Worm (Caenorhabditis elegans) whole organism, L1 larva: ENCODE results near the gene flp-11.

Experiments
- C16A3.4 ChIP-seq: fragments of 150-350 bp; optimal IDR thresholded peaks from 2 replicates; lab custom pipeline; 2014; ENCODE audit warnings: missing biosample characterization, missing genetic modification characterization
- aha-1 ChIP-seq: fragments of 150-350 bp; optimal IDR thresholded peaks from 2 replicates; lab custom pipeline; 2014; ENCODE audit warnings: missing biosample characterization, missing genetic modification characterization
- ama-1 ChIP-seq: fragments of 150-350 bp; optimal IDR thresholded peaks from 2 replicates; lab custom pipeline; 2014
- blmp-1 ChIP-seq: fragments of 150-350 bp; optimal IDR thresholded peaks from 2 replicates; lab custom pipeline; 2014; ENCODE audit warnings: missing biosample characterization, missing genetic modification characterization
- ceh-90 ChIP-seq: sonication (generic microtip); optimal IDR thresholded peaks from 2 replicates; lab custom pipeline; 2016; ENCODE audit warnings: missing genetic modification characterization, missing compliant biosample characterization
- ces-1 ChIP-seq: fragments of 150-350 bp; optimal IDR thresholded peaks from 2 replicates; lab custom pipeline; 2014; ENCODE audit warnings: missing biosample characterization, missing genetic modification reagents, missing genetic modification characterization
- dpl-1 ChIP-seq, 3 experiments: fragments of 150-350 bp in 2 of 3; sonication (generic microtip) in 1 of 3; optimal IDR thresholded peaks; 2 replicates each; lab custom pipeline; 2014 to 2017; ENCODE audit warnings: missing biosample characterization in 3 of 3, missing genetic modification characterization in 3 of 3, missing genetic modification reagents in 3 of 3
- efl-1 ChIP-seq, 4 experiments: fragments of 150-350 bp; optimal IDR thresholded peaks in 3 of 4; peaks in 1 of 4; 1 replicate in 1 of 4; 2 replicates in 3 of 4; lab custom pipeline; 2014; ENCODE audit warnings: missing biosample characterization in 2 of 4, missing genetic modification characterization in 2 of 4, missing genetic modification reagents in 2 of 4
- egl-13 ChIP-seq: sonication (generic microtip); optimal IDR thresholded peaks from 2 replicates; lab custom pipeline; 2016; ENCODE audit warnings: missing genotype, missing genetic modification reagents, missing genetic modification characterization, missing compliant biosample characterization
- elt-2 ChIP-seq: sonication (generic microtip); optimal IDR thresholded peaks from 2 replicates; lab custom pipeline; 2016; ENCODE audit warnings: missing genetic modification characterization, mild to moderate bottlenecking, inconsistent platforms, missing compliant biosample characterization, missing genetic modification reagents
- elt-3 ChIP-seq, 6 experiments: fragments of 150-350 bp in 1 of 6; sonication (generic microtip); optimal IDR thresholded peaks; 2 replicates each; lab custom pipeline; 2017 to 2018; ENCODE audit warnings: missing biosample characterization in 6 of 6, missing genetic modification characterization in 6 of 6, inconsistent platforms in 1 of 6
- fkh-10 ChIP-seq: sonication (generic microtip); optimal IDR thresholded peaks from 2 replicates; lab custom pipeline; 2017; ENCODE audit warnings: missing biosample characterization, missing genetic modification reagents, missing genetic modification characterization
- fkh-8 ChIP-seq: sonication (generic microtip); optimal IDR thresholded peaks from 2 replicates; lab custom pipeline; 2016; ENCODE audit warnings: mild to moderate bottlenecking, missing genetic modification characterization, missing compliant biosample characterization
- grh-1 ChIP-seq: fragments of 200-800 bp; sonication (Bioruptor generic); IDR thresholded peaks from 2 replicates; pipeline ENCODE4 v1.3.6; 2022; ENCODE audit warnings: missing genetic modification reagents, missing genetic modification characterization, missing compliant biosample characterization
- lin-15B ChIP-seq: fragments of 150-350 bp; sonication (generic microtip); optimal IDR thresholded peaks from 3 replicates; lab custom pipeline; 2014; ENCODE audit warnings: missing biosample characterization, missing genetic modification characterization
- lin-35 ChIP-seq, 2 experiments: fragments of 150-350 bp; optimal IDR thresholded peaks; 2 replicates each; lab custom pipeline; 2014; ENCODE audit warnings: missing biosample characterization in 2 of 2, missing genetic modification characterization in 2 of 2, missing genetic modification reagents in 2 of 2
- lir-3 ChIP-seq: sonication (generic microtip); optimal IDR thresholded peaks from 2 replicates; lab custom pipeline; 2016; ENCODE audit warnings: mild to moderate bottlenecking, missing genetic modification characterization, moderate library complexity, missing compliant biosample characterization; ENCODE audit not compliant: poor library complexity
- lsy-2 ChIP-seq, 2 experiments: fragments of 150-350 bp; optimal IDR thresholded peaks; 2 replicates each; lab custom pipeline; 2014; ENCODE audit warnings: missing biosample characterization in 2 of 2, missing genetic modification characterization in 2 of 2
- mab-9 ChIP-seq: fragments of 200-800 bp; sonication (Bioruptor generic); IDR thresholded peaks from 2 replicates; pipeline ENCODE4 v1.3.6; 2022; ENCODE audit warnings: missing genetic modification reagents, missing genetic modification characterization, missing compliant biosample characterization
- mdl-1 ChIP-seq, 2 experiments: fragments of 150-350 bp; optimal IDR thresholded peaks; 2 replicates each; lab custom pipeline; 2014 to 2017; ENCODE audit warnings: missing biosample characterization in 2 of 2, missing genetic modification characterization in 2 of 2, inconsistent platforms in 1 of 2
- mef-2 ChIP-seq: fragments of 150-350 bp; optimal IDR thresholded peaks from 2 replicates; lab custom pipeline; 2014; ENCODE audit warnings: missing biosample characterization, missing genetic modification characterization
- mep-1 ChIP-seq: fragments of 150-350 bp; optimal IDR thresholded peaks from 2 replicates; lab custom pipeline; 2014; ENCODE audit warnings: missing biosample characterization, missing genetic modification characterization
- nhr-12 ChIP-seq: sonication (generic microtip); optimal IDR thresholded peaks from 2 replicates; lab custom pipeline; 2017; ENCODE audit warnings: missing biosample characterization, missing genetic modification characterization
- nhr-20 ChIP-seq: sonication (generic microtip); optimal IDR thresholded peaks from 2 replicates; lab custom pipeline; 2016; ENCODE audit warnings: mild to moderate bottlenecking, missing genetic modification characterization, missing compliant biosample characterization
- nhr-28 ChIP-seq: fragments of 150-350 bp; optimal IDR thresholded peaks from 2 replicates; lab custom pipeline; 2014; ENCODE audit warnings: missing biosample characterization, missing genetic modification characterization
- nhr-47 ChIP-seq: sonication (generic microtip); optimal IDR thresholded peaks from 2 replicates; lab custom pipeline; 2016; ENCODE audit warnings: mild to moderate bottlenecking, missing genetic modification characterization, moderate library complexity, missing compliant biosample characterization
- nhr-71 ChIP-seq: sonication (generic microtip); optimal IDR thresholded peaks from 2 replicates; lab custom pipeline; 2016; ENCODE audit warnings: mild to moderate bottlenecking, missing genetic modification characterization, moderate library complexity, missing compliant biosample characterization
- nhr-76 ChIP-seq: sonication (generic microtip); optimal IDR thresholded peaks from 2 replicates; lab custom pipeline; 2017; ENCODE audit warnings: missing biosample characterization, missing genetic modification characterization
- nhr-84 ChIP-seq: sonication (generic microtip); optimal IDR thresholded peaks from 2 replicates; lab custom pipeline; 2017; ENCODE audit warnings: missing biosample characterization, missing genetic modification characterization
- nhr-85 ChIP-seq: sonication (generic microtip); peaks from one replicate; lab custom pipeline; 2016; ENCODE audit warnings: missing genetic modification characterization, inconsistent platforms, missing compliant biosample characterization
- nhr-90 ChIP-seq: sonication (generic microtip); optimal IDR thresholded peaks from 2 replicates; lab custom pipeline; 2016; ENCODE audit warnings: mild to moderate bottlenecking, missing genetic modification characterization, missing compliant biosample characterization; ENCODE audit not compliant: poor library complexity
- pqm-1 ChIP-seq: sonication (generic microtip); optimal IDR thresholded peaks from 3 replicates; lab custom pipeline; 2017; ENCODE audit warnings: missing biosample characterization, missing genetic modification characterization
- rnt-1 ChIP-seq: sonication (generic microtip); optimal IDR thresholded peaks from 2 replicates; lab custom pipeline; 2016; ENCODE audit warnings: mild to moderate bottlenecking, missing genetic modification characterization, moderate library complexity, missing compliant biosample characterization
- skn-1 ChIP-seq: fragments of 150-350 bp; optimal IDR thresholded peaks from 2 replicates; lab custom pipeline; 2014; ENCODE audit warnings: missing biosample characterization, missing genetic modification characterization
- snu-23 ChIP-seq: sonication (generic microtip); optimal IDR thresholded peaks from 2 replicates; lab custom pipeline; 2016; ENCODE audit warnings: missing genetic modification characterization, missing compliant biosample characterization
- sptf-1 ChIP-seq: fragments of 150-350 bp; optimal IDR thresholded peaks from 2 replicates; lab custom pipeline; 2014; ENCODE audit warnings: missing biosample characterization, missing genetic modification characterization
- swsn-7 ChIP-seq: sonication (generic microtip); optimal IDR thresholded peaks from 2 replicates; lab custom pipeline; 2016; ENCODE audit warnings: missing genetic modification characterization, missing compliant biosample characterization
- tlp-1 ChIP-seq: fragments of 150-350 bp; optimal IDR thresholded peaks from 2 replicates; lab custom pipeline; 2014; ENCODE audit warnings: missing biosample characterization, missing genetic modification characterization
- unc-62 ChIP-seq: fragments of 150-350 bp; optimal IDR thresholded peaks from 2 replicates; lab custom pipeline; 2014; ENCODE audit warnings: missing biosample characterization, missing genetic modification reagents, missing genetic modification characterization
- unc-86 ChIP-seq: sonication (generic microtip); optimal IDR thresholded peaks from 2 replicates; lab custom pipeline; 2016; ENCODE audit warnings: missing genetic modification characterization, missing compliant biosample characterization
- unc-98 ChIP-seq: fragments of 200-800 bp; sonication (Bioruptor generic); IDR thresholded peaks from 2 replicates; pipeline ENCODE4 v1.3.6; 2022; ENCODE audit warnings: missing genetic modification characterization, missing compliant biosample characterization
- vab-15 ChIP-seq: sonication (generic microtip); optimal IDR thresholded peaks from 2 replicates; lab custom pipeline; 2017; ENCODE audit warnings: missing genotype, mild to moderate bottlenecking, missing genetic modification characterization, missing compliant biosample characterization
- xbp-1 ChIP-seq: sonication (generic microtip); optimal IDR thresholded peaks from 2 replicates; lab custom pipeline; 2016; ENCODE audit warnings: missing genetic modification characterization, missing compliant biosample characterization
- zag-1 ChIP-seq: fragments of 150-350 bp; optimal IDR thresholded peaks from 2 replicates; lab custom pipeline; 2014; ENCODE audit warnings: missing biosample characterization, missing genetic modification characterization
- ztf-11 ChIP-seq, 2 experiments: sonication (generic microtip); optimal IDR thresholded peaks; 2 replicates each; lab custom pipeline; 2016 to 2017; ENCODE audit warnings: missing genetic modification characterization in 2 of 2, missing biosample characterization in 1 of 2, missing compliant biosample characterization in 1 of 2
- ztf-4 ChIP-seq: fragments of 150-350 bp; optimal IDR thresholded peaks from 2 replicates; lab custom pipeline; 2014; ENCODE audit warnings: missing biosample characterization, missing genetic modification characterization

The flp-11 gene

DNA sequence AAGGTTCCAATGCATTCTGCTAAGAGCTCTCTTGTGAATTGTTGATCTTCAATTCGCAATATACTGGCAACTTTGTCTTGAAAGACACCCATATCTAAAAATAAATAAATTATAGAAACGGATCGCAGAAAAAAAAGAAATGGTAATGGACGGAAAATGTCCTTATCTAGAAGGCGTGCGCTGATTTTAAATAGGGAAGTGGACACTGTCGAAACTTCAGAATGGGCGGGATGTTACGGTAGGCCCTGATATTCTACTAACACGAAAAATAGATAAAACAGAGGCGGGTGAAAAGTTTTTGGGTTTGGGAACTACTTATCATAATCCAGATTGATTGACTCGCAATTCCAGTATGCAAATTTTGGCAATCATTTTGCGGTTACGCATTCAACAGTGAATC is 26.9 kb upstream of the flp-11 start, which contains the start of gene aqp-8:
Gene aqp-8 (minus strand): TSS at position 101 of the 400 bp plus-strand sequence.
- TF ChIP-seq sptf-1 (tag; lab: Kevin White, UChicago) = no peak
- no peak for TF ChIP-seq mab-9 (GFP tag; lab: Robert Waterston, UW)
- no peak for TF ChIP-seq ama-1 (lab: Kevin White, UChicago)
- TF ChIP-seq nhr-28 (tag; lab: Kevin White, UChicago) = no peak
- TF ChIP-seq nhr-90 (tag; lab: Kevin White, UChicago) = no peak
- TF ChIP-seq swsn-7 (tag; lab: Kevin White, UChicago) = no peak
- no peak for TF ChIP-seq xbp-1 (tag; lab: Kevin White, UChicago)
- TF ChIP-seq, all 84 proteins: peak for 0

- TF ChIP-seq elt-3 (tag; optimal IDR thresholded peaks at IDR 0.05; lab: Kevin White, UChicago) = no peak
- TF ChIP-seq C16A3.4 (tag; lab: Kevin White, UChicago) = no peak
- TF ChIP-seq lin-35 (GFP tag; optimal IDR thresholded peaks at IDR 0.05; lab: Kevin White, UChicago) = peak in 1 of 2 experiments; percentile 33
- peak; percentile 75 for TF ChIP-seq elt-2 (tag; lab: Kevin White, UChicago)
- TF ChIP-seq ces-1 = no peak
- no peak for TF ChIP-seq nhr-85 (tag; lab: Kevin White, UChicago)
- no peak for TF ChIP-seq unc-86 (tag; lab: Kevin White, UChicago)
- TF ChIP-seq pqm-1 (tag; lab: Kevin White, UChicago) = peak; percentile 15
- TF ChIP-seq nhr-47 = no peak
- TF ChIP-seq ztf-11 (tag; optimal IDR thresholded peaks at IDR 0.05; lab: Kevin White, UChicago) = no peak
- no peak for TF ChIP-seq nhr-12 (tag; lab: Kevin White, UChicago)
Observed at ce11 chrX:4700083-4700482, 22.2 kb upstream of the flp-11 start.

DNA sequence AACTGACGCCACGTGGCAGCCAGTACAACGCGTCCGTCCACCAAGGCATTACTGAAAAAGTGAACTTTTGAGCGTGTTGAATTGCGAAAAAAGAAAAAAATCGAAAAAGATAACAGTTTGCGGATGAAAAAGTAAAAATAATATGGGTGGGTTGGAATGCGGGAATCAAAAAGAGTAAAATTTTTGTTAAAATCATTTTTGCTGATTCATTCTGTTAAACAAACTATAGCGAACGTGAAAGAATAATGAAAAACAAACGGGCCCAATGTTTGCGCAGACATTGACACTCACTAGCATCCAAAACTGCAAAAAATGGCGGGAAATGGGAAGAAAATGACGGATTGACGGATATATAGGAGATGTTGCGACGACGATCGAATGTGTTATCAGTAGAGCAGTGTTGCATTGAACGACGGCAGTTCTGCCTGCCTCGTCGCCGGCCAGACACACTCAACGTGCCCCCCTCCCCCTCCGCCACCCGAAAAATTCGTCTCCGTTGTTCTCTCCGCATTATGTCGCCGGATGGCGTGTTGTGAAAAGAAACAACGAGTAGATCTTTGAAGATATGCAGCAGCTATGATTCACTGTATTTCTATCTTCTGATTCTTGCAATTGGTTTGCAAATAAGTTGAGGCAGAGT is 21.6 kb upstream of the flp-11 start, which contains the start of gene hyl-2:
Gene hyl-2 (minus strand): TSS at position 51 of the 640 bp plus-strand sequence.
- TF ChIP-seq lin-15B (tag; lab: Kevin White, UChicago) (peak; percentile 55), fkh-10 (peak; percentile 34), ztf-4 (no peak), blmp-1 (tag; lab: Kevin White, UChicago) (peak; percentile 43), dpl-1 (GFP tag; optimal IDR thresholded peaks at IDR 0.05; lab: Kevin White, UChicago) (peak in 2 of 3 experiments; percentile 6 to 37), tlp-1 (tag; lab: Kevin White, UChicago) (no peak), lsy-2 (tag; optimal IDR thresholded peaks at IDR 0.05; lab: Kevin White, UChicago) (peak in 1 of 2 experiments; percentile 71), vab-15 (tag; lab: Kevin White, UChicago) (no peak), nhr-90 (tag; lab: Kevin White, UChicago) (no peak), elt-3 (tag; optimal IDR thresholded peaks at IDR 0.05; lab: Kevin White, UChicago) (peak in 2 of 6 experiments; percentile 1 to 66), nhr-20 (tag; lab: Kevin White, UChicago) (peak; percentile 37), pqm-1 (tag; lab: Kevin White, UChicago) (no peak), efl-1 (optimal IDR thresholded peaks at IDR 0.05; lab: Kevin White, UChicago) (peak in 1 of 2 experiments; percentile 44), efl-1 (GFP tag; optimal IDR thresholded peaks at IDR 0.05 in 1 of 2; lab: Kevin White, UChicago) (peak in 1 of 2 experiments; percentile 91), nhr-71 (peak; percentile 57), nhr-12 (tag; lab: Kevin White, UChicago) (no peak), mef-2 (tag; lab: Kevin White, UChicago) (no peak), unc-98 (no peak), fkh-8 (tag; lab: Kevin White, UChicago) (peak; percentile 31), ztf-11 (tag; optimal IDR thresholded peaks at IDR 0.05; lab: Kevin White, UChicago) (no peak), rnt-1 (tag; lab: Kevin White, UChicago) (peak; percentile 48), nhr-47 (peak; percentile 37), unc-86 (tag; lab: Kevin White, UChicago) (no peak), snu-23 (GFP tag; lab: Kevin White, UChicago) (peak; percentile 62), unc-62 (GFP tag; lab: Kevin White, UChicago) (no peak), lir-3 (tag; lab: Kevin White, UChicago) (no peak), nhr-84 (tag; lab: Kevin White, UChicago) (no peak), C16A3.4 (tag; lab: Kevin White, UChicago) (peak; percentile 35), ceh-90 (no peak), zag-1 (tag; lab: Kevin White, UChicago) (no peak), aha-1 (tag; lab: Kevin White, UChicago) (no peak), skn-1 (tag; lab: Kevin White, UChicago) (no peak), mep-1 (tag; lab: Kevin White, UChicago) (peak; percentile 44), mdl-1 (tag; optimal IDR thresholded peaks at IDR 0.05; lab: Kevin White, UChicago) (peak in 1 of 2 experiments; percentile 57), grh-1 (GFP tag; lab: Robert Waterston, UW) (no peak), xbp-1 (tag; lab: Kevin White, UChicago) (peak; percentile 35), ama-1 (lab: Kevin White, UChicago) (no peak), nhr-85 (tag; lab: Kevin White, UChicago) (peak; percentile 76), nhr-76 (tag; lab: Kevin White, UChicago) (no peak), egl-13 (tag; lab: Kevin White, UChicago) (no peak), lin-35 (GFP tag; optimal IDR thresholded peaks at IDR 0.05; lab: Kevin White, UChicago) (peak in 1 of 2 experiments; percentile 33)
